Worm (Caenorhabditis elegans): ENCODE measurements around the gene srab-10.

DNA sequence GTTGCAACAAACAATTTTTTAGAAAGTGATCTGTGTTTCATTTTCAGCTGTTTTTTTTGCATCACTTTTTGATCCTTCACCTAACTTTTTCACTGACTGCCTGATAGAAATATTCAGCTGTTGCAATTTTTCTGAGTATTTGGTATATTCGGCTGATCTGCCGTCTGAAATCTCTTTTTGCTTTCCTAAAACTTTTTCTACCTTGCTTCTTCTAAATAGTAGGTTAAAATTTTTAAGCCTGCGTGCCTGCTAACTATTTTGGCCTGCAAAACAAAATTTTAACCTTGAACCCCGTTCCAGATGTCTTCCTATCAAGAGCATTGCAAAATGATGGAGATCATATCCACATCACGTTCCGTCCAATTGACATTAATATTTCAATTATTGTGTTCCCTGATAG is 31.8 kb upstream of the srab-10 start, which contains the start of gene srab-8:
- TF ChIP-seq him-1 (tag; optimal IDR thresholded peaks at IDR 0.05) (no peak), W03F9.2 (tag; optimal IDR thresholded peaks at IDR 0.05) (no peak), dao-5 (tag; optimal IDR thresholded peaks at IDR 0.05) (no peak)
